Worm (Caenorhabditis elegans): ENCODE measurements around the gene dhs-7.

Gene dhs-7

DNA sequence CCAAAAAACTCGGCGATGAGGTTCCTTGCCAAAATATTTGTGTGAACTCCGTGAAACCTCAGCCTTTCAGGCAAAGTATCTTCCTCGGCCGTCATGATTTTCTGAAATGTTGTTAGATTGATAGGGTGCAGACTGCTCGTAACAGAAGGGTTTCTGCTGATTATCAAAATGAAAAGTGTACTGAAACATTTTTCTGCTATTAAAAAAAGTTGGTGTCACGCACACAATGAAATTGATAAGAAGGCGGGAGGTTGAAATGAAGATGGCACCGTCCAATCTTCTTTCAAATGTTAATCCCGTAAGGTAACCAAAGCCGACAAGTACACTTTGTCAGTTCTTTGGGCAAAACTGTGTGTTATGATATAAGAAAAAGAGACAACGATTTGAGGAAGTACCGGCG lies 28.7 kb upstream of the dhs-7 start:
- TF ChIP-seq med-1 (GFP tag; optimal IDR thresholded peaks at IDR 0.05; ENCODE audit: insufficient read depth) (no peak), ztf-23 (GFP tag; IDR thresholded peaks at IDR 0.05) (no peak), tab-1 (GFP tag; IDR thresholded peaks at IDR 0.05) (no peak), cog-1 (tag; optimal IDR thresholded peaks at IDR 0.05) (no peak), flt-1 (GFP tag; IDR thresholded peaks at IDR 0.05) (no peak)

- TF ChIP-seq med-1 (GFP tag; optimal IDR thresholded peaks at IDR 0.05; ENCODE audit: insufficient read depth) (no peak), tab-1 (GFP tag; IDR thresholded peaks at IDR 0.05) (no peak), ref-1 (GFP tag; conservative IDR thresholded peaks at IDR 0.05) (no peak), cog-1 (tag; optimal IDR thresholded peaks at IDR 0.05) (no peak), T22C8.4 (GFP tag; IDR thresholded peaks at IDR 0.05) (no peak), klf-2 (GFP tag; conservative IDR thresholded peaks at IDR 0.05) (no peak), ztf-23 (GFP tag; IDR thresholded peaks at IDR 0.05) (no peak), flt-1 (GFP tag; IDR thresholded peaks at IDR 0.05) (no peak), ztf-29 (GFP tag; IDR thresholded peaks at IDR 0.05) (no peak)
Measured at ce11 chrII:7233274-7233673, 25.0 kb upstream of the dhs-7 start.

ce11 chrII:7232517-7232916 lies 24.3 kb upstream of the dhs-7 start, which contains the start of gene ctsa-3.1:
TSS of gene ctsa-3.1 (plus strand) at chrII:7232853.
- TF ChIP-seq flt-1 (GFP tag; IDR thresholded peaks at IDR 0.05) (no peak), ztf-23 (GFP tag; IDR thresholded peaks at IDR 0.05) (no peak), klf-2 (GFP tag; conservative IDR thresholded peaks at IDR 0.05) (no peak), ref-1 (GFP tag; conservative IDR thresholded peaks at IDR 0.05) (no peak), T22C8.4 (GFP tag; IDR thresholded peaks at IDR 0.05) (no peak)

DNA sequence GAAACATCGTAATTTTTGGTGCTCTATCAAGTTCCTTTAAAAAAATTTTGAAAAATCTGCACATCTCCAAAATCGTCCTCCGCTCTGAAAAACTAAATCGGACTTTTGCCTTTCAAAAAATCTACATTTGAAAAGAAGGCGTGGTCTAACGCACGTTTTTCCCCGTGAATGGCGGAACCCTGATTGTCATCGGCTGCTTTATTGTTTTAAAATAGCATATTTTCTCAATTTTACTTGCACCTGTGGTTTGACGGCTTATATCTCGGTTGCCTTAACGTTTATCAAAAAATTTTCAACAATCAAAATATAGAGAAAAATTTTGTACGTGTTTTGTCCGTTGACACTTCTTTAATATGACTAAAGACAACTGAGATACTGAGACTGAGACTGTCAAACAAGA lies 23.7 kb upstream of the dhs-7 start:
- no peak for TF ChIP-seq tab-1 (GFP tag; IDR thresholded peaks at IDR 0.05)
- TF ChIP-seq med-1 (GFP tag; optimal IDR thresholded peaks at IDR 0.05; ENCODE audit: insufficient read depth): no peak
- no peak for TF ChIP-seq ztf-23 (GFP tag; IDR thresholded peaks at IDR 0.05)
- TF ChIP-seq ztf-29 (GFP tag; IDR thresholded peaks at IDR 0.05): no peak
- no peak for TF ChIP-seq klf-2 (GFP tag; conservative IDR thresholded peaks at IDR 0.05)
- no peak for TF ChIP-seq cog-1 (tag; optimal IDR thresholded peaks at IDR 0.05)
- TF ChIP-seq ref-1 (GFP tag; conservative IDR thresholded peaks at IDR 0.05): no peak
- TF ChIP-seq flt-1 (GFP tag; IDR thresholded peaks at IDR 0.05): no peak
- no peak for TF ChIP-seq T22C8.4 (GFP tag; IDR thresholded peaks at IDR 0.05)

- no peak for TF ChIP-seq tab-1 (GFP tag; IDR thresholded peaks at IDR 0.05)
Measured at ce11 chrII:7230684-7231083, 22.4 kb upstream of the dhs-7 start.

ce11 chrII:7228646-7229200 lies 20.5 kb upstream of the dhs-7 start, which contains the start of gene F32A5.4:
TSS of gene F32A5.4 (plus strand) at chrII:7229150.
- TF ChIP-seq med-1 (GFP tag; optimal IDR thresholded peaks at IDR 0.05; ENCODE audit: insufficient read depth) (no peak), flt-1 (GFP tag; IDR thresholded peaks at IDR 0.05) (no peak), ztf-29 (GFP tag; IDR thresholded peaks at IDR 0.05) (no peak), cog-1 (tag; optimal IDR thresholded peaks at IDR 0.05) (no peak), klf-2 (GFP tag; conservative IDR thresholded peaks at IDR 0.05) (no peak), T22C8.4 (GFP tag; IDR thresholded peaks at IDR 0.05) (no peak), tab-1 (GFP tag; IDR thresholded peaks at IDR 0.05) (no peak), ztf-23 (GFP tag; IDR thresholded peaks at IDR 0.05) (no peak), ref-1 (GFP tag; conservative IDR thresholded peaks at IDR 0.05) (no peak)

- no peak for TF ChIP-seq klf-2 (GFP tag; conservative IDR thresholded peaks at IDR 0.05)
- TF ChIP-seq tab-1 (GFP tag; IDR thresholded peaks at IDR 0.05): no peak
- TF ChIP-seq ztf-23 (GFP tag; IDR thresholded peaks at IDR 0.05): no peak
- TF ChIP-seq med-1 (GFP tag; optimal IDR thresholded peaks at IDR 0.05; ENCODE audit: insufficient read depth): no peak
- no peak for TF ChIP-seq flt-1 (GFP tag; IDR thresholded peaks at IDR 0.05)
- TF ChIP-seq ref-1 (GFP tag; conservative IDR thresholded peaks at IDR 0.05): no peak
- no peak for TF ChIP-seq cog-1 (tag; optimal IDR thresholded peaks at IDR 0.05)
- no peak for TF ChIP-seq ztf-29 (GFP tag; IDR thresholded peaks at IDR 0.05)
- TF ChIP-seq T22C8.4 (GFP tag; IDR thresholded peaks at IDR 0.05): no peak
Measured at ce11 chrII:7225864-7226522, 17.7 kb upstream of the dhs-7 start, which contains the start of gene clh-3. TSS of gene clh-3 (minus strand) at chrII:7225914.

- TF ChIP-seq tab-1 (GFP tag; IDR thresholded peaks at IDR 0.05): no peak
- TF ChIP-seq klf-2 (GFP tag; conservative IDR thresholded peaks at IDR 0.05): no peak
- TF ChIP-seq ztf-23 (GFP tag; IDR thresholded peaks at IDR 0.05): no peak
- no peak for TF ChIP-seq flt-1 (GFP tag; IDR thresholded peaks at IDR 0.05)
- TF ChIP-seq cog-1 (tag; optimal IDR thresholded peaks at IDR 0.05): no peak
- no peak for TF ChIP-seq T22C8.4 (GFP tag; IDR thresholded peaks at IDR 0.05)
- TF ChIP-seq ref-1 (GFP tag; conservative IDR thresholded peaks at IDR 0.05): no peak
- TF ChIP-seq med-1 (GFP tag; optimal IDR thresholded peaks at IDR 0.05; ENCODE audit: insufficient read depth): no peak
- no peak for TF ChIP-seq ztf-29 (GFP tag; IDR thresholded peaks at IDR 0.05)
Measured at ce11 chrII:7224074-7224473, 15.8 kb upstream of the dhs-7 start.

DNA sequence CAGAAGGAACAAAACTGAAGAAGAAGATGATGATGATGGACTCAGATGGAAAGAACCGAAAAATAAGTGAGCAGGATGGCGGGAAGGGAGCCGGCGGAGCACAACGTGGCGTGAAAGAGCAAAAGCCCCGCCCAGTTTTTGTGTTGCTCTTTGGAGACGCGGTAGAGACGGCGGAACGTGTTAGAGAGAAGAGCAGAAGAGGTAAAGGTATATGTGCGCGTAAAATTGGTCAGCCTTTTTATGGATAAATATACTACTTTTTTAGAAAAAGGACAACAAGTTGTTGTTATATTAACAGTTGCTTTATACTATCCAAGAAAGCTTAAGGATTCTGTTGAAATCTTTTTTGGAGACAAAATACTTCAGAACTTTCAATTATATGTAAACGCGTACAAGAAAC lies 8.8 kb upstream of the dhs-7 start, which contains the start of gene E04F6.10:
E04F6.10 (minus strand) TSS at position 101 of the 400 bp plus-strand sequence.
- no peak for TF ChIP-seq T22C8.4 (GFP tag; IDR thresholded peaks at IDR 0.05)
- no peak for TF ChIP-seq cog-1 (tag; optimal IDR thresholded peaks at IDR 0.05)
- no peak for TF ChIP-seq ztf-29 (GFP tag; IDR thresholded peaks at IDR 0.05)
- no peak for TF ChIP-seq klf-2 (GFP tag; conservative IDR thresholded peaks at IDR 0.05)
- TF ChIP-seq ztf-23 (GFP tag; IDR thresholded peaks at IDR 0.05): no peak
- TF ChIP-seq med-1 (GFP tag; optimal IDR thresholded peaks at IDR 0.05; ENCODE audit: insufficient read depth): no peak
- no peak for TF ChIP-seq ref-1 (GFP tag; conservative IDR thresholded peaks at IDR 0.05)
- TF ChIP-seq flt-1 (GFP tag; IDR thresholded peaks at IDR 0.05): no peak
- TF ChIP-seq tab-1 (GFP tag; IDR thresholded peaks at IDR 0.05): no peak

DNA sequence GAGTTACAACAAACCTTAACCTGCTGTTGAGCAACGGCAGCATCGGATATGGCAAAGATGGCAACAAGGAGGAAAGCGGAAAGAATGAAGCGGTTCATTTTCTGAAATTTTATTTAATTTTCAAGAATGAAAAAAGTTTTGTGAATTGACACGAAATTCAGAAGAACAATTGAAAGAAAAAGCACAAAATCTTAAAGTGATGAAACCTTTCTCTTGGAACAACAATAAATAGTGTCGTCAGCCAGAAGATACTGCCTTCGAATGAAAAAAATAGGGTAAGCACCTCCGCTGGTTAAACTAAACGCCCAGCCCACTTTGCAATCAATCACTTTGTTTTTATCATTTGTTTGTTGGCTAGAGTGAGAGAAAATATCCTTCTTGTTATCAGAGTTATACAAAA lies 3.8 kb upstream of the dhs-7 start, which contains the start of gene E04F6.9:
E04F6.9 (minus strand) TSS at position 101 of the 400 bp plus-strand sequence.
- TF ChIP-seq klf-2 (GFP tag; conservative IDR thresholded peaks at IDR 0.05) (no peak), ref-1 (GFP tag; conservative IDR thresholded peaks at IDR 0.05) (no peak), ztf-23 (GFP tag; IDR thresholded peaks at IDR 0.05) (no peak), T22C8.4 (GFP tag; IDR thresholded peaks at IDR 0.05) (no peak)
